Worm (Caenorhabditis elegans) whole organism, L2 larva: ENCODE data around the gene str-228.

Source experiments
- R02D3.7 ChIP-seq: fragments of 150-350 bp; optimal IDR thresholded peaks from 2 replicates; lab custom pipeline; 2014; ENCODE audit warnings: missing biosample characterization, missing genetic modification characterization
- ama-1 ChIP-seq: fragments of 150-350 bp; optimal IDR thresholded peaks from 2 replicates; lab custom pipeline; 2018; ENCODE audit warnings: inconsistent platforms
- blmp-1 ChIP-seq: sonication (generic microtip); optimal IDR thresholded peaks from 2 replicates; lab custom pipeline; 2017; ENCODE audit warnings: missing genetic modification characterization, mild to moderate bottlenecking, missing compliant biosample characterization, antibody characterized with exemption, moderate library complexity; ENCODE audit not compliant: insufficient read depth
- lin-11 ChIP-seq: fragments of 150-350 bp; sonication (generic microtip); optimal IDR thresholded peaks from 2 replicates; lab custom pipeline; 2014; ENCODE audit warnings: missing biosample characterization, missing genetic modification characterization, inconsistent platforms, mixed read lengths
- mab-5 ChIP-seq: fragments of 150-350 bp; optimal IDR thresholded peaks from 2 replicates; lab custom pipeline; 2014; ENCODE audit warnings: missing biosample characterization, missing genetic modification characterization

- TF ChIP-seq ama-1 (lab: Kevin White, UChicago) (no peak), blmp-1 (tag; lab: Kevin White, UChicago) (no peak), R02D3.7 (tag; lab: Kevin White, UChicago) (no peak), lin-11 (no peak), mab-5 (tag; lab: Kevin White, UChicago) (no peak)
These were observed 27.4 kb upstream of the str-228 start, which contains the start of gene lys-7 for ce11 chrV:3482550-3483002.
